Fruit fly (Drosophila melanogaster): ENCODE measurements around the gene Zmynd10.

- no peak for TF ChIP-seq CG8478 (optimal IDR thresholded peaks at IDR 0.05)
- TF ChIP-seq CTCF (optimal IDR thresholded peaks at IDR 0.05), result peak in 1 of 2 experiments; percentile 30
Observed at dm6 chr3L:13006490-13006889, 19.7 kb downstream of the Zmynd10 start, which contains the start of gene CG11263.

Data from S2 (cell line).